Worm (Caenorhabditis elegans): ENCODE measurements around the gene srh-27.

DNA sequence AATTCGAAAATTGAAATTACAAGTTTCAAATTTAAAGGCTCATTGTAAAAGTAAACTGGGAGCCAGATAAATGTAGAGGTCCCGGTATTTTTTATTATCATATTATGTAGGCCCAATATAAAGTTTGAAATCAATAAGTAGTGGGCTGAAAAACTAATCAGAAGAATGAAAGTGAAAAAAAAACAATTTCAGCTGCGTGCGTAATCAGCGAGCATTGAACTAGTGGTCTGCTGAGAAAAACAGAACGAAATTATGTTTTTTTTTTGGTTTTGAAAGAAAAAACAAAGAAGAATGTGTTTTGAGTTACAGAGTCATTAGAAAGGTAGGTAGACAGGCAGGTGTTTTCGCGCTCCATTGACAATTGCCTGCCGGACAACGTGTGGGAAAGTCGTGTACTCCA, 39.6 kb upstream of the srh-27 start, which contains the start of gene sre-31:
- no peak for TF ChIP-seq pha-4 (tag; optimal IDR thresholded peaks at IDR 0.05)
- no peak for TF ChIP-seq ttx-3 (tag; optimal IDR thresholded peaks at IDR 0.05)
- TF ChIP-seq ceh-34 (tag; optimal IDR thresholded peaks at IDR 0.05) = no peak
- TF ChIP-seq hlh-15 (tag; optimal IDR thresholded peaks at IDR 0.05) = no peak
- no peak for TF ChIP-seq ceh-31 (tag; optimal IDR thresholded peaks at IDR 0.05)
- no peak for TF ChIP-seq syd-9 (tag; optimal IDR thresholded peaks at IDR 0.05)
- no peak for TF ChIP-seq mec-3 (tag; optimal IDR thresholded peaks at IDR 0.05; ENCODE audit: borderline replicate concordance)
- TF ChIP-seq ama-1 (optimal IDR thresholded peaks at IDR 0.05) = no peak
- no peak for TF ChIP-seq K02D7.2 (tag; optimal IDR thresholded peaks at IDR 0.05)
